Fruit fly (Drosophila melanogaster) whole organism, prepupa: ENCODE measurements around the gene Stam.

Source experiments
- Blimp-1 ChIP-seq: fragments of 200-800 bp; sonication (Bioruptor generic); optimal IDR thresholded peaks from 3 replicates; lab custom pipeline; 2017; ENCODE audit warnings: missing biosample characterization, missing genetic modification characterization, mild to moderate bottlenecking, moderate library complexity, missing genetic modification reagents
- CG10631 ChIP-seq: fragments of 200-800 bp; sonication (Bioruptor generic); optimal IDR thresholded peaks from 2 replicates; lab custom pipeline; 2016; ENCODE audit warnings: missing biosample characterization, missing genetic modification characterization
- CG10669 ChIP-seq: fragments of 200-800 bp; sonication (Bioruptor generic); optimal IDR thresholded peaks from 3 replicates; lab custom pipeline; 2018; ENCODE audit warnings: missing biosample characterization, mild to moderate bottlenecking, missing genetic modification characterization, moderate library complexity
- CG11762 ChIP-seq: fragments of 200-800 bp; sonication (Bioruptor generic); optimal IDR thresholded peaks from 3 replicates; lab custom pipeline; 2016; ENCODE audit warnings: missing biosample characterization, missing genetic modification characterization; ENCODE audit not compliant: insufficient read depth
- CG11902 ChIP-seq: fragments of 200-800 bp; sonication (Bioruptor generic); optimal IDR thresholded peaks from 3 replicates; lab custom pipeline; 2016; ENCODE audit warnings: missing biosample characterization, missing genetic modification characterization
- CG15336 ChIP-seq: fragments of 200-800 bp; sonication (Bioruptor generic); IDR thresholded peaks from 2 replicates; pipeline ENCODE4 v1.3.6; 2022; ENCODE audit warnings: missing biosample characterization, missing genetic modification characterization
- CG16779 ChIP-seq: fragments of 200-800 bp; sonication (Bioruptor generic); optimal IDR thresholded peaks from 3 replicates; lab custom pipeline; 2017; ENCODE audit warnings: missing biosample characterization, mild to moderate bottlenecking, missing genetic modification characterization
- CG3032 ChIP-seq: fragments of 200-800 bp; optimal IDR thresholded peaks from 2 replicates; lab custom pipeline; 2019; ENCODE audit warnings: missing biosample characterization, mild to moderate bottlenecking, missing genetic modification characterization, moderate library complexity
- CG31627 ChIP-seq: fragments of 200-800 bp; sonication (Bioruptor generic); optimal IDR thresholded peaks from 3 replicates; lab custom pipeline; 2016; ENCODE audit warnings: missing biosample characterization, missing genetic modification characterization
- CG32006 ChIP-seq: fragments of 200-800 bp; sonication (Bioruptor generic); optimal IDR thresholded peaks from 3 replicates; lab custom pipeline; 2017; ENCODE audit warnings: missing biosample characterization, mild to moderate bottlenecking, missing genetic modification characterization
- CG34406 ChIP-seq: fragments of 200-800 bp; sonication (Bioruptor generic); optimal IDR thresholded peaks from 3 replicates; lab custom pipeline; 2016; ENCODE audit warnings: missing biosample characterization, missing genetic modification characterization
- CG3919 ChIP-seq: fragments of 200-800 bp; sonication (Bioruptor generic); optimal IDR thresholded peaks from 3 replicates; lab custom pipeline; 2016; ENCODE audit warnings: missing biosample characterization, missing genetic modification characterization
- CG4318 ChIP-seq: fragments of 200-800 bp; sonication (Bioruptor generic); optimal IDR thresholded peaks from 3 replicates; lab custom pipeline; 2017; ENCODE audit warnings: missing biosample characterization, mild to moderate bottlenecking, missing genetic modification characterization
- CG6163 ChIP-seq: fragments of 200-800 bp; sonication (Bioruptor generic); IDR thresholded peaks from 3 replicates; pipeline ENCODE4 v1.3.6; 2022; ENCODE audit warnings: missing biosample characterization, missing genetic modification characterization
- CG6792 ChIP-seq: fragments of 200-800 bp; sonication (Bioruptor generic); optimal IDR thresholded peaks from 3 replicates; lab custom pipeline; 2016; ENCODE audit warnings: missing biosample characterization, missing genetic modification characterization
- CG6808 ChIP-seq: fragments of 200-800 bp; sonication (Bioruptor generic); optimal IDR thresholded peaks from 3 replicates; lab custom pipeline; 2017; ENCODE audit warnings: missing biosample characterization, missing genetic modification characterization, mild to moderate bottlenecking, moderate library complexity, missing genetic modification reagents
- CG6854 ChIP-seq: fragments of 200-800 bp; sonication (Bioruptor generic); optimal IDR thresholded peaks from 2 replicates; lab custom pipeline; 2017; ENCODE audit warnings: missing biosample characterization, mild to moderate bottlenecking, missing genetic modification characterization
- CG7368 ChIP-seq: fragments of 200-800 bp; sonication (Bioruptor generic); optimal IDR thresholded peaks from 3 replicates; lab custom pipeline; 2016; ENCODE audit warnings: missing biosample characterization, missing genetic modification characterization
- CG8119 ChIP-seq: fragments of 200-800 bp; sonication (Bioruptor generic); IDR thresholded peaks from 3 replicates; pipeline ENCODE4 v1.3.6; 2022; ENCODE audit warnings: missing biosample characterization, missing genetic modification characterization
- CG8319 ChIP-seq: fragments of 200-800 bp; sonication (Bioruptor generic); optimal IDR thresholded peaks from 3 replicates; lab custom pipeline; 2016; ENCODE audit warnings: missing biosample characterization, missing genetic modification characterization
- Eip75B ChIP-seq: fragments of 200-800 bp; sonication (Bioruptor generic); optimal IDR thresholded peaks from 3 replicates; lab custom pipeline; 2016; ENCODE audit warnings: missing biosample characterization, missing genetic modification characterization
- Eip78C ChIP-seq: fragments of 200-800 bp; sonication (Bioruptor generic); peaks from one replicate; lab custom pipeline; 2016; ENCODE audit warnings: missing biosample characterization, missing genetic modification characterization
- Eip93F ChIP-seq: fragments of 200-800 bp; sonication (Bioruptor generic); optimal IDR thresholded peaks from 2 replicates; lab custom pipeline; 2016; ENCODE audit warnings: missing biosample characterization, mild to moderate bottlenecking, missing genetic modification characterization
- Ets21C ChIP-seq: fragments of 200-800 bp; sonication (Bioruptor generic); optimal IDR thresholded peaks from 3 replicates; lab custom pipeline; 2016; ENCODE audit warnings: missing biosample characterization, missing genetic modification characterization
- Ets96B ChIP-seq: fragments of 200-800 bp; optimal IDR thresholded peaks from 2 replicates; lab custom pipeline; 2019; ENCODE audit warnings: missing biosample characterization, mild to moderate bottlenecking, missing genetic modification characterization, moderate library complexity
- Gug ChIP-seq: fragments of 200-800 bp; sonication (Bioruptor generic); IDR thresholded peaks from 2 replicates; pipeline ENCODE4 v1.3.6; 2022; ENCODE audit warnings: missing biosample characterization, missing genetic modification characterization
- Hr38 ChIP-seq: sonication (Bioruptor generic); optimal IDR thresholded peaks from 2 replicates; lab custom pipeline; 2016; ENCODE audit warnings: missing biosample characterization, missing genetic modification characterization
- Hr39 ChIP-seq: fragments of 200-800 bp; sonication (Bioruptor generic); optimal IDR thresholded peaks from 2 replicates; lab custom pipeline; 2016; ENCODE audit warnings: missing biosample characterization, missing genetic modification characterization
- Hr4 ChIP-seq: fragments of 200-800 bp; sonication (Bioruptor generic); optimal IDR thresholded peaks from 3 replicates; lab custom pipeline; 2016; ENCODE audit warnings: missing biosample characterization, missing genetic modification characterization
- Lpt ChIP-seq: fragments of 200-800 bp; sonication (Bioruptor generic); optimal IDR thresholded peaks from 3 replicates; lab custom pipeline; 2016; ENCODE audit warnings: missing biosample characterization, missing genetic modification characterization
- Smox ChIP-seq: fragments of 200-800 bp; sonication (Bioruptor generic); optimal IDR thresholded peaks from 3 replicates; lab custom pipeline; 2016; ENCODE audit warnings: missing biosample characterization, missing genetic modification characterization
- Sox14 ChIP-seq: fragments of 200-800 bp; sonication (Bioruptor generic); optimal IDR thresholded peaks from 3 replicates; lab custom pipeline; 2016; ENCODE audit warnings: missing biosample characterization, missing genetic modification characterization
- Sox15 ChIP-seq: fragments of 200-800 bp; sonication (Bioruptor generic); optimal IDR thresholded peaks from 3 replicates; lab custom pipeline; 2016; ENCODE audit warnings: missing biosample characterization, missing genetic modification characterization
- acj6 ChIP-seq: fragments of 200-800 bp; sonication (Bioruptor generic); optimal IDR thresholded peaks from 3 replicates; lab custom pipeline; 2016; ENCODE audit warnings: missing biosample characterization, missing genetic modification characterization
- cyc ChIP-seq: fragments of 200-800 bp; sonication (Bioruptor generic); optimal IDR thresholded peaks from 3 replicates; lab custom pipeline; 2016; ENCODE audit warnings: missing biosample characterization, missing genetic modification characterization
- dac ChIP-seq: fragments of 200-800 bp; sonication (Bioruptor generic); optimal IDR thresholded peaks from 2 replicates; lab custom pipeline; 2017; ENCODE audit warnings: missing biosample characterization, mild to moderate bottlenecking, missing genetic modification characterization
- dsx ChIP-seq: fragments of 200-800 bp; optimal IDR thresholded peaks from 3 replicates; lab custom pipeline; 2019; ENCODE audit warnings: missing biosample characterization, mild to moderate bottlenecking, missing genetic modification characterization, moderate library complexity; ENCODE audit not compliant: poor library complexity, severe bottlenecking
- eg ChIP-seq: fragments of 200-800 bp; sonication (Bioruptor generic); IDR thresholded peaks from 3 replicates; pipeline ENCODE4 v1.3.6; 2022; ENCODE audit warnings: missing biosample characterization, missing genetic modification characterization
- esn ChIP-seq: fragments of 200-800 bp; sonication (Bioruptor generic); optimal IDR thresholded peaks from 2 replicates; lab custom pipeline; 2016; ENCODE audit warnings: missing biosample characterization, mild to moderate bottlenecking, missing genetic modification characterization, moderate library complexity
- fd59A ChIP-seq: fragments of 200-800 bp; sonication (Bioruptor generic); optimal IDR thresholded peaks from 2 replicates; lab custom pipeline; 2017; ENCODE audit warnings: missing biosample characterization, mild to moderate bottlenecking, missing genetic modification characterization, missing genetic modification reagents
- fd85E ChIP-seq: fragments of 200-800 bp; sonication (Bioruptor generic); optimal IDR thresholded peaks from 3 replicates; lab custom pipeline; 2016; ENCODE audit warnings: missing biosample characterization, missing genetic modification characterization
- fkh ChIP-seq: fragments of 200-800 bp; sonication (Bioruptor generic); optimal IDR thresholded peaks from 3 replicates; lab custom pipeline; 2017; ENCODE audit warnings: missing biosample characterization, mild to moderate bottlenecking, missing genetic modification characterization, moderate library complexity
- lz ChIP-seq: fragments of 200-800 bp; sonication (Bioruptor generic); optimal IDR thresholded peaks from 3 replicates; lab custom pipeline; 2016; ENCODE audit warnings: missing biosample characterization, missing genetic modification characterization
- net ChIP-seq: fragments of 200-800 bp; sonication (Bioruptor generic); optimal IDR thresholded peaks from 3 replicates; lab custom pipeline; 2016; ENCODE audit warnings: missing biosample characterization, missing genetic modification characterization
- pdm3 ChIP-seq: fragments of 200-800 bp; sonication (Bioruptor generic); optimal IDR thresholded peaks from 3 replicates; lab custom pipeline; 2016; ENCODE audit warnings: missing biosample characterization, missing genetic modification characterization
- salr ChIP-seq, 2 experiments: fragments of 200-800 bp; sonication (Bioruptor generic); optimal IDR thresholded peaks; 3 replicates each; lab custom pipeline; 2016 to 2018; ENCODE audit warnings: missing biosample characterization in 2 of 2, missing genetic modification characterization in 2 of 2, mild to moderate bottlenecking in 1 of 2
- ss ChIP-seq, 2 experiments: fragments of 200-800 bp; sonication (Bioruptor generic); optimal IDR thresholded peaks; 2 replicates in 1 of 2; 3 replicates in 1 of 2; lab custom pipeline; 2017 to 2018; ENCODE audit warnings: mild to moderate bottlenecking in 2 of 2, missing biosample characterization in 2 of 2, missing genetic modification characterization in 2 of 2, moderate library complexity in 1 of 2
- svp ChIP-seq: fragments of 200-800 bp; sonication (Bioruptor generic); peaks from one replicate; lab custom pipeline; 2016; ENCODE audit warnings: missing biosample characterization, missing genetic modification characterization
- topi ChIP-seq: fragments of 200-800 bp; sonication (Bioruptor generic); optimal IDR thresholded peaks from 3 replicates; lab custom pipeline; 2016; ENCODE audit warnings: missing biosample characterization, missing genetic modification characterization
- vri ChIP-seq: fragments of 200-800 bp; sonication (Bioruptor generic); optimal IDR thresholded peaks from 3 replicates; lab custom pipeline; 2016; ENCODE audit warnings: missing biosample characterization, mild to moderate bottlenecking, missing genetic modification characterization

The Stam gene

DNA sequence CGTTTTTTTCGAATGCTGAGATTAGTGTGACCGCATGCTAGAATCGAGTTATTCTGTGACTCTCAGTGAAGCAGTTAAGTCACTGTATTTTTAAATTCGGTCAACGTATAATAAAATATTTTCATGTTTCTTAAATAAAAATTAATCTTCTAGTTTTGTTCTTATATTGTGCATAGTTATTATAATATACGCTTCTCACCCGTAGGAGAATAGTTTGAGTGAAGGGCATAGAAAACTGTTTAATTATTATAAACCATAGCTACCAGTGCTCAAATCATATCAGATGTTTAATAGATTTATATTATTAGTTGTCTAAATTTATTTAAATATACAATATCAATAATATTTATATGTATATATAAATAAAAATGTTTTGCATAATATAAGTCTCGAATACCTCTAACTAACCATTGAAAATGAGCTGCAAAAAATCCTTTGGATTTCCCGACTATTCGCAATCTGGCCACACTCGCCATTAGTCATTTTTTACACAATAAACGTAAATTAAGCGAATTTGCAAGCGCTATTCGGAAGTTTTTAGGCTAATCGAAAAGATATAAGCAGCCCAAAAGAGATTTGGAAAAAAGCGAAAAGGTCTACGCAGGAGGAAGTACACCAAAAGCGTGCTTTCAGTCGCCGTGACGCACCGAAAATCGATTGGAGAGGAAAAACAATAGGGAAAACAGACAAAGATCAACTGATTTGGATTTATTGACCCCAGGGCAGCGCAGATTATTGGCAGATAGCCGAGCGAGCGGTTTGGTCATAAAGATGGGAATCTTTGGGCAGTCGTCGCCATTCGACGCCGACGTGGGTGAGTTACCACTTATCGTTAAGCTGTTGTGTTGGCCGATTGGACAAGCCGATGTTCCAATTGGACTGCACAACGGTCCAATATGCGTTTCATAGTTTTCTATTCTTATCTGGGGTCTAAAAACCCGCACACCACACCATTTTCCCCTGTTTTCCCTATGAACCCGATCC is at the start of gene Stam, which contains the start of gene aurB:
TSS of gene Stam (plus strand) at position 473 of the 984 bp plus-strand sequence.
TSS of gene aurB (minus strand) at position 31 of the 984 bp plus-strand sequence.
- TF ChIP-seq pdm3 = peak; percentile 37
- no peak for TF ChIP-seq CG6854 (GFP tag; lab: Kevin White, UChicago)
- peak; percentile 15 for TF ChIP-seq CG31627 (GFP tag; lab: Kevin White, UChicago)
- TF ChIP-seq CG3919 = no peak
- no peak for TF ChIP-seq CG11902 (GFP tag; lab: Kevin White, UChicago)
- peak; percentile 58 for TF ChIP-seq CG10631 (GFP tag; lab: Kevin White, UChicago)
- TF ChIP-seq CG6808 (GFP tag; lab: Kevin White, UChicago) = no peak
- TF ChIP-seq CG32006 (GFP tag; lab: Kevin White, UChicago) = peak; percentile 57
- peak; percentile 53 for TF ChIP-seq Hr4
- peak; percentile 27 for TF ChIP-seq CG10669 (GFP tag; lab: Kevin White, UChicago)
- TF ChIP-seq Ets21C (GFP tag; lab: Kevin White, UChicago) = no peak
- peak; percentile 32 for TF ChIP-seq net (GFP tag; lab: Kevin White, UChicago)
- peak; percentile 31 for TF ChIP-seq Smox
- TF ChIP-seq svp (GFP tag; lab: Kevin White, UChicago) = peak; percentile 92
- TF ChIP-seq CG3032 (tag; lab: Kevin White, UChicago) = peak; percentile 59
- peak; percentile 46; the same call in 1 of the 2 replicates for TF ChIP-seq CG15336
- TF ChIP-seq CG6792 (GFP tag; lab: Kevin White, UChicago) = peak; percentile 15
- TF ChIP-seq fd85E (GFP tag; lab: Kevin White, UChicago) = no peak
- TF ChIP-seq Hr39 (GFP tag; lab: Kevin White, UChicago) = peak; percentile 6
- peak; percentile 13; the same call in 1 of the 2 replicates for TF ChIP-seq Gug (GFP tag; lab: Robert Waterston, UW)
- peak; percentile 45 for TF ChIP-seq Ets96B
- peak; percentile 48; the same call in 1 of the 3 replicates for TF ChIP-seq CG8119 (GFP tag; lab: Robert Waterston, UW)
- TF ChIP-seq Eip93F (GFP tag; lab: Kevin White, UChicago) = no peak
- no peak for TF ChIP-seq Blimp-1 (GFP tag; lab: Kevin White, UChicago)
- TF ChIP-seq lz = peak; percentile 25
- TF ChIP-seq topi (GFP tag; lab: Kevin White, UChicago) = no peak
- TF ChIP-seq ss (GFP tag; optimal IDR thresholded peaks at IDR 0.05; lab: Kevin White, UChicago) = peak in 1 of 2 experiments; percentile 24
- no peak for TF ChIP-seq CG16779
- TF ChIP-seq fkh (GFP tag; lab: Kevin White, UChicago) = no peak
- TF ChIP-seq salr (GFP tag; optimal IDR thresholded peaks at IDR 0.05; lab: Kevin White, UChicago) = peak in 1 of 2 experiments; percentile 38
- TF ChIP-seq Sox15 = no peak
- no peak for TF ChIP-seq cyc
- peak; percentile 19 for TF ChIP-seq CG7368 (GFP tag; lab: Kevin White, UChicago)
- TF ChIP-seq Sox14 (GFP tag; lab: Kevin White, UChicago) = no peak
- no peak for TF ChIP-seq dac (GFP tag; lab: Kevin White, UChicago)
- TF ChIP-seq CG34406 (GFP tag; lab: Kevin White, UChicago) = peak; percentile 63
- no peak for TF ChIP-seq CG11762 (GFP tag; lab: Kevin White, UChicago)
- no peak for TF ChIP-seq CG8319 (GFP tag; lab: Kevin White, UChicago)
- TF ChIP-seq dsx (GFP tag; lab: Kevin White, UChicago) = peak; percentile 39
- TF ChIP-seq acj6 (GFP tag; lab: Kevin White, UChicago) = peak; percentile 63
- no peak for TF ChIP-seq Lpt (GFP tag; lab: Kevin White, UChicago)
- TF ChIP-seq CG4318 (GFP tag; lab: Kevin White, UChicago) = no peak
- TF ChIP-seq CG6163 (GFP tag; lab: Robert Waterston, UW) = no peak
- TF ChIP-seq Eip75B (GFP tag; lab: Kevin White, UChicago) = no peak
- no peak for TF ChIP-seq fd59A (GFP tag; lab: Kevin White, UChicago)
- TF ChIP-seq Hr38 = no peak
- TF ChIP-seq Eip78C (GFP tag; lab: Kevin White, UChicago) = peak; percentile 60
- TF ChIP-seq vri (GFP tag; lab: Kevin White, UChicago) = peak; percentile 10
- peak; percentile 61 for TF ChIP-seq eg (GFP tag; lab: Robert Waterston, UW)
- peak; percentile 46 for TF ChIP-seq esn (GFP tag; lab: Kevin White, UChicago)
